Worm (Caenorhabditis elegans): ENCODE measurements around the gene clp-6.

DNA sequence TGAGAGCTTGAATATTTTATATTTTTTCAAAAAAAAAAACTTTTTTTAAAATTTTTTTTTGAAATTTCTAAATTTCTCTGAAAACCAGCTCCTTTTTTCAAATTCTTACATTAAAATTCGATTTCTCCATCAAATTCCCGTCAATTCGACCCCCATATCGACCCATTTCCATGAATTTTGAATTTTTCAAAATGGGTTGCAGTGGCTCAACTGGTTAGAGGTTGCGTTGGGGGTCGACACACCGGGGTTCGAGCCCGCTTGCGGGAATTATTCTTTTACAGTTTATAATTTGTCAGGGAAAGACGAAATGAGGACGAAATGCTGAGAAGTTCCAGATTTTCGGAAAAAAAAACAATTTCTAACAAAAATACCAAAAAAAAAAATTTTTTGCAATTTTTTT is 40.8 kb downstream of the clp-6 start:
- no peak for TF ChIP-seq pax-1 (tag; optimal IDR thresholded peaks at IDR 0.05)
- TF ChIP-seq fax-1 (tag; optimal IDR thresholded peaks at IDR 0.05), result no peak
- TF ChIP-seq gmeb-2 (tag; optimal IDR thresholded peaks at IDR 0.05), result no peak
- TF ChIP-seq elt-2 (tag; optimal IDR thresholded peaks at IDR 0.05), result no peak
- no peak for TF ChIP-seq nfya-1 (tag; optimal IDR thresholded peaks at IDR 0.05)
- TF ChIP-seq Y22D7AL.16 (tag; optimal IDR thresholded peaks at IDR 0.05), result no peak
- no peak for TF ChIP-seq hlh-30 (tag; optimal IDR thresholded peaks at IDR 0.05; ENCODE audit: insufficient read depth)
